Worm (Caenorhabditis elegans): ENCODE data around the gene cpsf-3.

DNA sequence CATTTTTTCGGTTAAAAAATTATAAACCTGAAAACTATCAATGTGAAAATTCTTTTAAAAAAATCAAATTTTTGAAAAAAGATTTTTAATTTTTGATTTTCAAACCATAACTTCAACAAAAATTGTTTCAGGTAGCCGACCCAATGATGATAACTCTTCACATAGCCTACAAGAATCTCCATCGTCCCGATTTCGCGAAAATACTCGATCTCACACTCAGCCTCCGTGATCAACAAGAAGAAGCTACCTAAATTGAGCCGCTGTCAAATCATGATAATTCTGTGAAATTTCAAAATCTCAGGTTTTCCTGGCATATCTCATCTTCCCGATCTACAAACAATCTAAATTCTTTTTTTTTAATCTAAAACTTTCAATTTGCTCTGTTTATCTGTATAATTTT is 32.4 kb downstream of the cpsf-3 start:
- no peak for TF ChIP-seq W03F9.2 (tag; optimal IDR thresholded peaks at IDR 0.05)
- TF ChIP-seq dao-5 (tag; optimal IDR thresholded peaks at IDR 0.05): no peak
- TF ChIP-seq him-1 (tag; optimal IDR thresholded peaks at IDR 0.05): no peak
